Fruit fly (Drosophila melanogaster): ENCODE data around the gene bcn92.

The bcn92 gene

DNA sequence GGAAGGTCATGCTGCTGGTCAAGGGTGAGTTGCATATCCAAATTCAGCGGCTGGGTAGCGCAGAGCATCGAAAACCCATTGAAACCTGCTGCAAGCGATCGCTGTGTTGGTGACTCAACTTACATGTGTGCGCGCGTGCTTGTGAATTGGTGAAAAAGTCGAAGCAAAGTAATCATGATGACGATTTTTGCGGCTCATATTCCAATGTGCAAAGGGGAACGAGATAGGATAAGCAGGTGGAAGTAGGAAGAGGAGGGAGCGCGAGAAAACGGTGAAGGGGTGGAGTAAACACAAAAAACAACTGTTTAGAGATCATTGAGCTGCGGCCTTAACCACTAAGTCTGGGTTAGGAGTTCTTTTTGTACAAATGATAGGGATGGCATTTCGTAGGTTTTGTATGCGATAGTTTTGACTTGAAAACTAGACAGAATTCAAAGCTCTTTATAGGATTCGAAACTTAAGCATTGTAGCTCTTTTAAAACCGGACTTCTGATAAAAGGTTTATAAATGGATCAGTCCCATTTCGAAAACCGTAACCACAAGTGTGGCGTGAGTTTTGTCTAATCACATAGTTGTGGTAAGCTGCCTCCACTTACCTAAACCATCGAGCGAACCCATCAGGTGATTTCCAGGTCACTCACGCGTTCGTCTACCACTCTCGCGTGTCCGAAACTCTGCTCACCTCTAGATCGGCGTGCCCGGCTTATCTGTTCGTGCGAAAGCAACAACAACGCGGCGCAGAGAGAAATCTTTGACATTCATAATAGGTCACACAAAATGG is 3.6 kb downstream of the bcn92 start (continued):
- TF ChIP-seq chm (GFP tag; IDR thresholded peaks at IDR 0.05) (no peak), CG3065 (GFP tag; optimal IDR thresholded peaks at IDR 0.05) (no peak), Hmr (GFP tag; optimal IDR thresholded peaks at IDR 0.05) (peak; percentile 36), CG5245 (GFP tag; optimal IDR thresholded peaks at IDR 0.05) (peak; percentile 3), CG32767 (GFP tag; IDR thresholded peaks at IDR 0.05) (no peak), hb (GFP tag; IDR thresholded peaks at IDR 0.05; ENCODE audit: partially characterized antibody) (peak; percentile 77; the same call in 2 of the 3 replicates), jumu (GFP tag; optimal IDR thresholded peaks at IDR 0.05) (peak; percentile 13), bbx (GFP tag; IDR thresholded peaks at IDR 0.05; ENCODE audit: partially characterized antibody) (peak; percentile 62), CG4854 (GFP tag; optimal IDR thresholded peaks at IDR 0.05) (no peak), schlank (tag; optimal IDR thresholded peaks at IDR 0.05) (no peak), sna (GFP tag; IDR thresholded peaks at IDR 0.05; ENCODE audit: partially characterized antibody) (peak; percentile 75), Pdp1 (GFP tag; optimal IDR thresholded peaks at IDR 0.05) (peak; percentile 22 to 51), CG13424 (tag; optimal IDR thresholded peaks at IDR 0.05) (peak; percentile 47), gsb-n (tag; optimal IDR thresholded peaks at IDR 0.05) (no peak), ro (GFP tag; IDR thresholded peaks at IDR 0.05) (no peak), CG15479 (GFP tag; optimal IDR thresholded peaks at IDR 0.05) (peak; percentile 27), HLH4C (GFP tag; IDR thresholded peaks at IDR 0.05; ENCODE audit: partially characterized antibody) (peak; percentile 69), toy (GFP tag; IDR thresholded peaks at IDR 0.05) (no peak), CG17612 (GFP tag; IDR thresholded peaks at IDR 0.05) (no peak), CG34224 (GFP tag; IDR thresholded peaks at IDR 0.05; ENCODE audit: partially characterized antibody) (peak; percentile 71; the same call in 2 of the 3 replicates), cg (GFP tag; optimal IDR thresholded peaks at IDR 0.05) (peak; percentile 41), MTF-1 (GFP tag; optimal IDR thresholded peaks at IDR 0.05; ENCODE audit: borderline replicate concordance) (no peak), CG10321 (GFP tag; IDR thresholded peaks at IDR 0.05) (no peak), Lpt (GFP tag; optimal IDR thresholded peaks at IDR 0.05) (no peak), Eip74EF (GFP tag; optimal IDR thresholded peaks at IDR 0.05) (no peak), CG10366 (GFP tag; IDR thresholded peaks at IDR 0.05) (no peak), D19B (GFP tag; optimal IDR thresholded peaks at IDR 0.05) (peak; percentile 42), Dbx (GFP tag; IDR thresholded peaks at IDR 0.05) (0 out of 3 replicates have a peak, but pooled peaks have one; percentile 36), CG2202 (tag; optimal IDR thresholded peaks at IDR 0.05) (no peak), br (optimal IDR thresholded peaks at IDR 0.05) (no peak), Side (GFP tag; optimal IDR thresholded peaks at IDR 0.05) (peak; percentile 9), NC2β (GFP tag; optimal IDR thresholded peaks at IDR 0.05) (no peak), Bdp1 (GFP tag; optimal IDR thresholded peaks at IDR 0.05) (no peak), trh (GFP tag; optimal IDR thresholded peaks at IDR 0.05) (no peak), unpg (GFP tag; optimal IDR thresholded peaks at IDR 0.05) (peak; percentile 22), CG5180 (GFP tag; optimal IDR thresholded peaks at IDR 0.05) (no peak), CG14965 (GFP tag; optimal IDR thresholded peaks at IDR 0.05; ENCODE audit: borderline replicate concordance) (no peak), CG18262 (tag; optimal IDR thresholded peaks at IDR 0.05) (peak; percentile 37), ewg (GFP tag; optimal IDR thresholded peaks at IDR 0.05) (no peak), Hr78 (GFP tag; optimal IDR thresholded peaks at IDR 0.05) (peak in 1 of 2 experiments; percentile 87), CG7745 (tag; optimal IDR thresholded peaks at IDR 0.05) (no peak), shn (GFP tag; optimal IDR thresholded peaks at IDR 0.05) (peak; percentile 22), sug (tag; optimal IDR thresholded peaks at IDR 0.05) (peak; percentile 41), chinmo (GFP tag; IDR thresholded peaks at IDR 0.05; ENCODE audit: partially characterized antibody) (no peak), CG4820 (GFP tag; optimal IDR thresholded peaks at IDR 0.05) (no peak), tin (GFP tag; optimal IDR thresholded peaks at IDR 0.05) (peak; percentile 4), Usf (GFP tag; optimal IDR thresholded peaks at IDR 0.05) (peak; percentile 36), p53 (GFP tag; optimal IDR thresholded peaks at IDR 0.05) (no peak)

Measured in whole organism, embryonic.